Fruit fly (Drosophila melanogaster): ENCODE data around the gene CG1273.
A peak's percentile ranks its signal among the peaks of the same experiment; 100 is the strongest.

- TF ChIP-seq GATAd (GFP tag; optimal IDR thresholded peaks at IDR 0.05) (no peak), Sp1 (GFP tag; optimal IDR thresholded peaks at IDR 0.05) (peak; percentile 30)
These were observed 28.7 kb downstream of the CG1273 start, which contains the start of the genes CG15012 and Fdx2 for dm6 chr3L:4292120-4292697.
